Worm (Caenorhabditis elegans): Measurements from ENCODE around the gene srw-79.

Gene srw-79

ce11 chrII:2929846-2930245, 16.7 kb upstream of the srw-79 start:
- TF ChIP-seq K09A11.1 (tag; optimal IDR thresholded peaks at IDR 0.05; ENCODE audit: insufficient read depth) (no peak), ceh-6 (GFP tag; optimal IDR thresholded peaks at IDR 0.05) (no peak), hlh-30 (tag; optimal IDR thresholded peaks at IDR 0.05; ENCODE audit: insufficient read depth) (no peak), sox-4 (tag; optimal IDR thresholded peaks at IDR 0.05) (no peak), F13H6.1 (tag; optimal IDR thresholded peaks at IDR 0.05) (no peak), nhr-11 (tag; optimal IDR thresholded peaks at IDR 0.05) (no peak), T23F11.4 (GFP tag; optimal IDR thresholded peaks at IDR 0.05) (no peak), eyg-1 (tag; optimal IDR thresholded peaks at IDR 0.05) (no peak)

ce11 chrII:2930499-2930898, 16.0 kb upstream of the srw-79 start, which contains the start of the genes irld-64 and irld-63:
Gene irld-64, minus strand, starts transcription at chrII:2930599.
Gene irld-63, plus strand, starts transcription at chrII:2930728.
- TF ChIP-seq gmeb-2 (tag; optimal IDR thresholded peaks at IDR 0.05) (no peak), ceh-31 (tag; optimal IDR thresholded peaks at IDR 0.05) (no peak), dmd-4 (tag; optimal IDR thresholded peaks at IDR 0.05; ENCODE audit: borderline replicate concordance) (no peak), unc-42 (tag; optimal IDR thresholded peaks at IDR 0.05) (no peak), tbx-7 (tag; optimal IDR thresholded peaks at IDR 0.05) (no peak), ama-1 (optimal IDR thresholded peaks at IDR 0.05) (no peak), ref-2 (tag; optimal IDR thresholded peaks at IDR 0.05) (no peak), pax-1 (tag; optimal IDR thresholded peaks at IDR 0.05) (no peak), ceh-14 (tag; optimal IDR thresholded peaks at IDR 0.05) (no peak), rnt-1 (tag; optimal IDR thresholded peaks at IDR 0.05) (no peak), syd-9 (tag; optimal IDR thresholded peaks at IDR 0.05) (no peak), madf-2 (tag; optimal IDR thresholded peaks at IDR 0.05) (no peak), ztf-16 (tag; optimal IDR thresholded peaks at IDR 0.05) (no peak), ceh-19 (GFP tag; optimal IDR thresholded peaks at IDR 0.05) (no peak), ceh-22 (tag; optimal IDR thresholded peaks at IDR 0.05) (no peak), hlh-13 (GFP tag; optimal IDR thresholded peaks at IDR 0.05) (no peak), lim-6 (tag; optimal IDR thresholded peaks at IDR 0.05) (no peak), fkh-6 (tag; optimal IDR thresholded peaks at IDR 0.05) (no peak), ceh-9 (tag; optimal IDR thresholded peaks at IDR 0.05) (no peak), pat-9 (tag; optimal IDR thresholded peaks at IDR 0.05) (no peak)

ce11 chrII:2931564-2931963, 15.0 kb upstream of the srw-79 start:
- TF ChIP-seq ceh-18 (tag; optimal IDR thresholded peaks at IDR 0.05) (no peak), zip-5 (tag; optimal IDR thresholded peaks at IDR 0.05) (no peak), unc-86 (tag; optimal IDR thresholded peaks at IDR 0.05) (no peak), tbx-2 (tag; optimal IDR thresholded peaks at IDR 0.05) (no peak), ets-4 (tag; optimal IDR thresholded peaks at IDR 0.05) (no peak), unc-55 (GFP tag; optimal IDR thresholded peaks at IDR 0.05) (no peak), sdc-2 (tag; optimal IDR thresholded peaks at IDR 0.05) (no peak), pha-2 (tag; optimal IDR thresholded peaks at IDR 0.05) (no peak)

- TF ChIP-seq zip-5 (tag; optimal IDR thresholded peaks at IDR 0.05) = no peak
Measured at ce11 chrII:2934354-2934753, 12.2 kb upstream of the srw-79 start, which contains the start of gene irld-67. Gene irld-67, minus strand, starts transcription at chrII:2934454.

- no peak for TF ChIP-seq zip-5 (tag; optimal IDR thresholded peaks at IDR 0.05)
- no peak for TF ChIP-seq gmeb-2 (tag; optimal IDR thresholded peaks at IDR 0.05)
Measured at ce11 chrII:2937852-2938251, 8.7 kb upstream of the srw-79 start, which contains the start of gene irld-65. Gene irld-65, minus strand, starts transcription at chrII:2937952.
